Worm (Caenorhabditis elegans) whole organism, L2 larva: ENCODE results near the gene basl-1.

Experiments used
- aly-2 ChIP-seq: fragments of 150-350 bp; optimal IDR thresholded peaks from 2 replicates; lab custom pipeline; 2014; ENCODE audit warnings: missing biosample characterization, missing genetic modification characterization
- fos-1 ChIP-seq: fragments of 150-350 bp; optimal IDR thresholded peaks from 2 replicates; lab custom pipeline; 2014; ENCODE audit warnings: missing biosample characterization, missing genetic modification characterization
- nhr-10 ChIP-seq: sonication (generic microtip); optimal IDR thresholded peaks from 2 replicates; lab custom pipeline; 2017; ENCODE audit warnings: missing biosample characterization, missing genetic modification characterization
- nhr-12 ChIP-seq: fragments of 150-350 bp; optimal IDR thresholded peaks from 2 replicates; lab custom pipeline; 2014; ENCODE audit warnings: missing biosample characterization, missing genetic modification characterization

DNA sequence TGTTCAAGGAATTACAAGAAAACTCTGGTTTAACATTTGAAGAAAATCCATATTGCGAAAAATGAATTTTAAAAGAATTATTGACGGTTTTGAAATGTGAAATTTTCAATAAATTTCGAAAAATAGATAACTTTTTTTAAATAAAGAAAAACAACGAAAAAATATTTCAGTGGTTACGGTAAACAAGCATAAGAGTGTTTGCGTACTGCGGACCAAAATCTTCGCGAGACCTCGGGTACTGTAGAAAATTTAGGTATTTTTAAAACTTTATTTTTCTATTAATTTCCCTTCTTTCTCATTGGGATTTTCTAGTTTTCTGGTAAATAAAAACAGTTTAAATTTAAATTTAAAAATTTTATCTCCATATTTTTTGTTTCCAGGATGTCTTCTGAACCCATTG, 10.7 kb upstream of the basl-1 start, which contains the start of gene xnd-1:
- TF ChIP-seq nhr-12 (no peak), fos-1 (tag; lab: Kevin White, UChicago) (no peak), nhr-10 (tag; lab: Kevin White, UChicago) (no peak), aly-2 (no peak)
